Worm (Caenorhabditis elegans) whole organism, young adult: Measurements from ENCODE around the gene W01D2.3.
A peak's percentile ranks its signal among the peaks of the same experiment; 100 is the strongest.

Source experiments
- B0336.3 ChIP-seq: fragments of 200-800 bp; sonication (Bioruptor generic); IDR thresholded peaks from 2 replicates; pipeline ENCODE4 v1.3.6; 2022; ENCODE audit warnings: missing genetic modification characterization, missing compliant biosample characterization
- D2030.7 ChIP-seq: fragments of 200-800 bp; sonication (Bioruptor generic); IDR thresholded peaks from 2 replicates; pipeline ENCODE4 v1.3.6; 2022; ENCODE audit warnings: missing genetic modification reagents, missing genetic modification characterization, missing compliant biosample characterization
- F33H1.4 ChIP-seq: fragments of 200-800 bp; sonication (Bioruptor generic); IDR thresholded peaks from 2 replicates; pipeline ENCODE4 v1.3.6; 2022; ENCODE audit warnings: missing genetic modification reagents, missing genetic modification characterization, missing compliant biosample characterization
- F49E8.2 ChIP-seq: sonication (generic microtip); optimal IDR thresholded peaks from 3 replicates; lab custom pipeline; 2017; ENCODE audit warnings: missing genetic modification characterization, mild to moderate bottlenecking, missing compliant biosample characterization, antibody characterized with exemption, moderate library complexity; ENCODE audit not compliant: insufficient read depth
- K11D2.4 ChIP-seq: fragments of 200-800 bp; sonication (Bioruptor generic); IDR thresholded peaks from 2 replicates; pipeline ENCODE4 v1.3.6; 2022; ENCODE audit warnings: missing genetic modification reagents, missing genetic modification characterization, missing compliant biosample characterization
- Y56A3A.18 ChIP-seq: fragments of 200-800 bp; sonication (Bioruptor generic); IDR thresholded peaks from 2 replicates; pipeline ENCODE4 v1.3.6; 2022; ENCODE audit warnings: missing genetic modification reagents, missing genetic modification characterization, missing compliant biosample characterization
- Y79H2A.3 ChIP-seq: fragments of 200-800 bp; sonication (Bioruptor generic); conservative IDR thresholded peaks from 2 replicates; pipeline ENCODE4 v1.3.6; 2022; ENCODE audit warnings: missing genetic modification reagents, missing genetic modification characterization, missing compliant biosample characterization
- Y95B8A.8 ChIP-seq: fragments of 200-800 bp; sonication (Bioruptor generic); IDR thresholded peaks from 2 replicates; pipeline ENCODE4 v1.3.6; 2022; ENCODE audit warnings: missing genetic modification reagents, missing genetic modification characterization, missing compliant biosample characterization
- aptf-3 ChIP-seq: fragments of 200-800 bp; sonication (Bioruptor generic); IDR thresholded peaks from 2 replicates; pipeline ENCODE4 v1.3.6; 2022; ENCODE audit warnings: missing genetic modification characterization, missing compliant biosample characterization
- attf-6 ChIP-seq: fragments of 200-800 bp; sonication (Bioruptor generic); IDR thresholded peaks from 2 replicates; pipeline ENCODE4 v1.3.6; 2022; ENCODE audit warnings: missing genetic modification reagents, missing genetic modification characterization, missing compliant biosample characterization
- ccch-3 ChIP-seq: fragments of 200-800 bp; sonication (Bioruptor generic); optimal IDR thresholded peaks from 2 replicates; lab custom pipeline; 2018; ENCODE audit warnings: mild to moderate bottlenecking, missing genetic modification characterization, missing compliant biosample characterization
- cebp-1 ChIP-seq, 2 experiments: fragments of 200-800 bp in 1 of 2; sonication (Bioruptor generic) in 1 of 2; sonication (generic microtip) in 1 of 2; IDR thresholded peaks in 1 of 2; optimal IDR thresholded peaks in 1 of 2; 2 replicates each; pipeline versions ENCODE4 v1.3.6 to Lab custom; 2017 to 2022; ENCODE audit warnings: missing compliant biosample characterization in 2 of 2, missing genetic modification characterization in 2 of 2, mild to moderate bottlenecking in 1 of 2, missing genetic modification reagents in 1 of 2, moderate library complexity in 1 of 2
- cebp-2 ChIP-seq: fragments of 200-800 bp; sonication (Bioruptor generic); IDR thresholded peaks from 2 replicates; pipeline ENCODE4 v1.3.6; 2022; ENCODE audit warnings: missing genetic modification characterization, missing compliant biosample characterization
- ceh-40 ChIP-seq: fragments of 200-800 bp; sonication (Bioruptor generic); IDR thresholded peaks from 2 replicates; pipeline ENCODE4 v1.3.6; 2022; ENCODE audit warnings: missing genetic modification characterization, missing compliant biosample characterization
- ceh-58 ChIP-seq: fragments of 200-800 bp; sonication (Bioruptor generic); IDR thresholded peaks from 2 replicates; pipeline ENCODE4 v1.3.6; 2022; ENCODE audit warnings: missing genetic modification characterization, missing compliant biosample characterization
- ets-4 ChIP-seq: fragments of 200-800 bp; sonication (Bioruptor generic); optimal IDR thresholded peaks from 2 replicates; lab custom pipeline; 2018; ENCODE audit warnings: mild to moderate bottlenecking, missing genetic modification characterization, missing compliant biosample characterization
- him-1 ChIP-seq: sonication (generic microtip); optimal IDR thresholded peaks from 2 replicates; lab custom pipeline; 2016; ENCODE audit warnings: missing genotype, missing genetic modification reagents, missing genetic modification characterization, missing compliant biosample characterization
- hmg-1.2 ChIP-seq: fragments of 200-800 bp; sonication (Bioruptor generic); IDR thresholded peaks from 2 replicates; pipeline ENCODE4 v1.3.6; 2022; ENCODE audit warnings: missing genetic modification reagents, missing genetic modification characterization, missing compliant biosample characterization
- hmg-20 ChIP-seq: fragments of 200-800 bp; sonication (Bioruptor generic); IDR thresholded peaks from 2 replicates; pipeline ENCODE4 v1.3.6; 2022; ENCODE audit warnings: missing genetic modification reagents, missing genetic modification characterization, missing compliant biosample characterization
- hrde-1 ChIP-seq: sonication (generic microtip); optimal IDR thresholded peaks from 2 replicates; lab custom pipeline; 2016; ENCODE audit warnings: missing genetic modification characterization, mild to moderate bottlenecking, missing compliant biosample characterization, moderate library complexity, missing genotype, missing genetic modification reagents, borderline replicate concordance
- hsf-1 ChIP-seq: fragments of 200-800 bp; sonication (Bioruptor generic); IDR thresholded peaks from 2 replicates; pipeline ENCODE4 v1.3.6; 2022; ENCODE audit warnings: missing genetic modification reagents, missing genetic modification characterization, missing compliant biosample characterization
- lag-1 ChIP-seq: fragments of 200-800 bp; sonication (Bioruptor generic); IDR thresholded peaks from 2 replicates; pipeline ENCODE4 v1.3.6; 2022; ENCODE audit warnings: missing genetic modification reagents, missing genetic modification characterization, missing compliant biosample characterization
- lin-26 ChIP-seq: fragments of 200-800 bp; sonication (Bioruptor generic); IDR thresholded peaks from 2 replicates; pipeline ENCODE4 v1.3.6; 2022; ENCODE audit warnings: missing genetic modification reagents, missing genetic modification characterization, missing compliant biosample characterization
- lin-35 ChIP-seq, 3 experiments: fragments of 150-350 bp in 2 of 3; sonication (generic microtip) in 1 of 3; optimal IDR thresholded peaks; 2 replicates each; lab custom pipeline; 2014 to 2018; ENCODE audit warnings: missing biosample characterization in 3 of 3, missing genetic modification characterization in 3 of 3, missing genetic modification reagents in 3 of 3
- lin-54 ChIP-seq: fragments of 200-800 bp; sonication (Bioruptor generic); optimal IDR thresholded peaks from 2 replicates; lab custom pipeline; 2018; ENCODE audit warnings: mild to moderate bottlenecking, missing genetic modification characterization, missing compliant biosample characterization
- madf-3 ChIP-seq: fragments of 200-800 bp; sonication (Bioruptor generic); IDR thresholded peaks from 2 replicates; pipeline ENCODE4 v1.3.6; 2022; ENCODE audit warnings: missing genetic modification reagents, missing genetic modification characterization, missing compliant biosample characterization
- madf-6 ChIP-seq: fragments of 200-800 bp; sonication (Bioruptor generic); IDR thresholded peaks from 2 replicates; pipeline ENCODE4 v1.3.6; 2022; ENCODE audit warnings: missing genetic modification reagents, missing genetic modification characterization, missing compliant biosample characterization
- nfyb-1 ChIP-seq: fragments of 200-800 bp; sonication (Bioruptor generic); IDR thresholded peaks from 2 replicates; pipeline ENCODE4 v1.3.6; 2022; ENCODE audit warnings: missing genetic modification reagents, missing genetic modification characterization, missing compliant biosample characterization
- nhr-80 ChIP-seq: sonication (generic microtip); optimal IDR thresholded peaks from 2 replicates; lab custom pipeline; 2016; ENCODE audit warnings: missing genetic modification characterization, missing compliant biosample characterization
- pbrm-1 ChIP-seq: fragments of 200-800 bp; sonication (Bioruptor generic); IDR thresholded peaks from 2 replicates; pipeline ENCODE4 v1.3.6; 2022; ENCODE audit warnings: missing genetic modification reagents, missing genetic modification characterization, missing compliant biosample characterization
- rcor-1 ChIP-seq: fragments of 200-800 bp; sonication (Bioruptor generic); IDR thresholded peaks from 2 replicates; pipeline ENCODE4 v1.3.6; 2022; ENCODE audit warnings: missing genetic modification reagents, missing genetic modification characterization, missing compliant biosample characterization
- rec-8 ChIP-seq, 2 experiments: sonication (generic microtip); optimal IDR thresholded peaks; 2 replicates each; lab custom pipeline; 2016; ENCODE audit warnings: mild to moderate bottlenecking in 2 of 2, missing genetic modification characterization in 2 of 2, missing genetic modification reagents in 2 of 2, missing genotype in 2 of 2, missing biosample characterization in 1 of 2, missing compliant biosample characterization in 1 of 2, moderate library complexity in 1 of 2
- snpc-1.3 ChIP-seq: sonication (generic microtip); optimal IDR thresholded peaks from 2 replicates; lab custom pipeline; 2017; ENCODE audit warnings: missing genetic modification characterization, mild to moderate bottlenecking, missing compliant biosample characterization, antibody characterized with exemption, moderate library complexity, missing genotype, missing genetic modification reagents; ENCODE audit not compliant: insufficient read depth
- snpc-3.4 ChIP-seq: sonication (generic microtip); optimal IDR thresholded peaks from 2 replicates; lab custom pipeline; 2017; ENCODE audit warnings: missing genetic modification characterization, mild to moderate bottlenecking, missing compliant biosample characterization, antibody characterized with exemption, moderate library complexity, missing genotype, missing genetic modification reagents
- sptf-2 ChIP-seq: fragments of 200-800 bp; sonication (Bioruptor generic); optimal IDR thresholded peaks from 2 replicates; lab custom pipeline; 2018; ENCODE audit warnings: mild to moderate bottlenecking, missing genetic modification characterization, missing compliant biosample characterization
- tbp1 ChIP-seq: fragments of 200-800 bp; sonication (Bioruptor generic); optimal IDR thresholded peaks from 2 replicates; lab custom pipeline; 2018; ENCODE audit warnings: mild to moderate bottlenecking, missing genetic modification characterization, missing compliant biosample characterization
- xnd-1 ChIP-seq: sonication (generic microtip); optimal IDR thresholded peaks from 2 replicates; lab custom pipeline; 2016; ENCODE audit warnings: missing genotype, missing genetic modification reagents, missing genetic modification characterization, missing compliant biosample characterization
- ztf-22 ChIP-seq: fragments of 200-800 bp; sonication (Bioruptor generic); optimal IDR thresholded peaks from 2 replicates; lab custom pipeline; 2018; ENCODE audit warnings: mild to moderate bottlenecking, missing genetic modification characterization, moderate library complexity, missing compliant biosample characterization

Gene W01D2.3

DNA sequence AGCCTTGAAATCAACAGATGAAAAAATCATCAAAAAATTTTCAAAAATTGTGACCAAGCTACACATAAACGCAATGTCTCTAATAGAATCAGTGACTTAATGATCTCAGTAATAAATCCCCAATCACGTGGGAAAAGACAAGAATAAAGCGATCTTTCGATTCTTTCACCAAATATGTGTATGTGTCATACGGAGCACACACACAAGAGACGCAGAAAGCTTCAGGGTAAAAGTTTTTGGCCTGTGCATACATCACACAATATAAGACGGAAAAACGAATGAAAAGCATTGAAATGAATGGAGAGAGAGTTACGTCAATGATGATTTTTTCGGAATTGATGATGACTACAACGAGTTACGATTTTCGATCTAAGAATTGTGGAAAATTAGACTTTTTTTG lies 16.4 kb upstream of the W01D2.3 start:
- TF ChIP-seq nhr-80 (tag; lab: Kevin White, UChicago) (peak; percentile 16), ztf-22 (no peak)

DNA sequence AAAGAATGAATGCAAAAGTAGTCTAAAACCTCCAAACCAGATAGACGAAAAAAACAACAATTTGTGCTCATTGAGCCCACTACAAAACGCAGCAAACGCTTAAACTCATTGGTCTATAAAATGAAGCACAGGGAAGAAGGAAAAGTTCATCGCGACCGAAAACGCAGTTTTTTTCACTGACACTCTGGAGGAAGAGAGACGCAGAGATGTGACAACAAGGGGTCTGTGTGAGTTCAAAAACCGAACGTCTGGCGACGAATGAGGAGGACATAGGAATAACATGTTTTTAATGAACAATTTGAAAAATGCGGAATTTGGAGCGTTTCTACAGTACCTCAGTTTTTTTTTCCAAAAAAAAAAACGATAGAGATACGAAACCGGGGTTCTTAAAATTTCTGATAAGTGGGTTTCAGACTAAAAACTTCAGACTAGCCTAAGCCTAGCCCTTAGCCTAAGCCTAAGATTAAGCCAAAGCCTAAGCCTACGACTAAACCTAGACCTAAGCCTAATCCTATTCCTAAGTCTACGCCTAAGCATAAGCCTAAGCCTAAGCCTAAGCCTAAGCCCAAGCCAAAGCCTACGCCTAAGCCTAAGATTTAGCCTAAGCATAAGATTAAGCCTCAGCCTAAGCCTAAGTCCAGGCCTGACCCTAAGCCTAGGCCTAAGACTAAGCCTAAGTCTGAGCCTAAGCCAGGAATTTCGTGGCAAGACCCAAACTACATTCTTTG lies 15.3 kb upstream of the W01D2.3 start:
- TF ChIP-seq madf-6 (GFP tag; lab: Robert Waterston, UW) = no peak
- peak; percentile 32 for TF ChIP-seq nhr-80 (tag; lab: Kevin White, UChicago)
- peak; percentile 25; the same call in 1 of the 2 replicates for TF ChIP-seq hmg-1.2 (GFP tag; lab: Robert Waterston, UW)

DNA sequence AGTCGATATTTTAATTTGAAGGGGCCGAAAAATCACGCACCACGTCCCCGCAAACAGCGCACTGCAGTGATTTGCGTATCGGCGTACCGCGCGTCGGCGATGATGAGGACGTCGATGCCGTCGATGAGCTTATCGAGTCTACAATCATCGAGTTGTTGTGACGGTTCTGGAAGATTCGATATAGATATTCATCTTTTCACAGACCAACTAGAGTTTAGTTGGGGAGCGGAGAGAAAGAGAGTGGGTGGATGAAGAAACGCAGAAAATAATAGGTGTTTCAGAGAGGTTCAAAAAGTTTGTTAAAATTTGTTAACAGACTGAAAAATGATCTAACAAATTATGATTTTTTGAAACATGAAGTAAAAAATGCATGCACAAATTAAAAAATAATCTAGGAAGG lies 14.3 kb upstream of the W01D2.3 start, which contains the start of gene nhr-61:
Gene nhr-61, minus strand, starts transcription at position 168 of the 400 bp plus-strand sequence.
- TF ChIP-seq ccch-3 (GFP tag; lab: Kevin White, UChicago) (no peak), nfyb-1 (GFP tag; lab: Robert Waterston, UW) (no peak), xnd-1 (tag; lab: Kevin White, UChicago) (no peak), rcor-1 (GFP tag; lab: Robert Waterston, UW) (no peak)

DNA sequence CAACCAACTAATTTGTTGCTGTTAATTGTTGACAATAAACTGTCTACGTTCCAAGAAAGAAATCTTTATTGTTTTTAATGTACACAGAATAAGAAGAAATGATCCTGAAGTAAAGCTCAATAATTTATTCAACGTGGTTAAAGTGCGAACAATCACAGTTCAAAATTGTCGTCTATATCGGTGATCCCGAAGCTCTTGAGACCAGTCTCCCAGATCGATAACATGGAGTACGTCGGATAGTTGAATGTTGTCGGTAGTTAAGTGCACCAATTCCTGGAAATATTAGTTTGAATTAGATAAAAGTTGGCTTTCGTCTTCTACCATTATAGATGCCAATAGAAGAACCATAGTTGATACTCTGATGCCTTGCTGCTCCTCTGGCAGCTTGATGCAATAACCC lies 12.0 kb upstream of the W01D2.3 start:
- TF ChIP-seq madf-6 (GFP tag; lab: Robert Waterston, UW) (peak; percentile 68; the same call in 1 of the 2 replicates), sptf-2 (GFP tag; lab: Kevin White, UChicago) (no peak), rec-8 (tag; optimal IDR thresholded peaks at IDR 0.05; lab: Kevin White, UChicago) (no peak), cebp-2 (GFP tag; lab: Robert Waterston, UW) (0 out of 2 replicates have a peak, but pooled peaks have one; percentile 7), lin-26 (GFP tag; lab: Robert Waterston, UW) (peak; percentile 50; the same call in 1 of the 2 replicates), pbrm-1 (GFP tag; lab: Robert Waterston, UW) (peak; percentile 27; the same call in 1 of the 2 replicates), ceh-58 (GFP tag; lab: Robert Waterston, UW) (no peak), ets-4 (GFP tag; lab: Kevin White, UChicago) (no peak), hmg-1.2 (GFP tag; lab: Robert Waterston, UW) (peak; percentile 18; the same call in 1 of the 2 replicates), cebp-1 (GFP tag; IDR thresholded peaks at IDR 0.05; lab: Robert Waterston, UW) (no peak), cebp-1 (tag; optimal IDR thresholded peaks at IDR 0.05; lab: Kevin White, UChicago) (peak; percentile 2), D2030.7 (GFP tag; lab: Robert Waterston, UW) (peak; percentile 35; the same call in 1 of the 2 replicates), snpc-1.3 (tag; lab: Kevin White, UChicago) (no peak), madf-3 (GFP tag; lab: Robert Waterston, UW) (0 out of 2 replicates have a peak, but pooled peaks have one; percentile 13), hrde-1 (tag; lab: Kevin White, UChicago) (peak; percentile 34), hmg-20 (GFP tag; lab: Robert Waterston, UW) (no peak), rcor-1 (GFP tag; lab: Robert Waterston, UW) (peak; percentile 46; the same call in 1 of the 2 replicates), ztf-22 (no peak), B0336.3 (GFP tag; lab: Robert Waterston, UW) (peak; percentile 54; the same call in 1 of the 2 replicates), Y95B8A.8 (GFP tag; lab: Robert Waterston, UW) (no peak), attf-6 (GFP tag; lab: Robert Waterston, UW) (0 out of 2 replicates have a peak, but pooled peaks have one; percentile 35), Y79H2A.3 (GFP tag; lab: Robert Waterston, UW) (no peak), tbp1 (GFP tag; lab: Kevin White, UChicago) (peak; percentile 27), K11D2.4 (GFP tag; lab: Robert Waterston, UW) (no peak), lag-1 (GFP tag; lab: Robert Waterston, UW) (no peak), him-1 (tag; lab: Kevin White, UChicago) (peak; percentile 28), hsf-1 (GFP tag; lab: Robert Waterston, UW) (peak; percentile 65), lin-54 (GFP tag; lab: Kevin White, UChicago) (peak; percentile 25), ceh-40 (GFP tag; lab: Robert Waterston, UW) (no peak), Y56A3A.18 (GFP tag; lab: Robert Waterston, UW) (peak; percentile 44; the same call in 1 of the 2 replicates), lin-35 (GFP tag; optimal IDR thresholded peaks at IDR 0.05; lab: Kevin White, UChicago) (peak in 1 of 3 experiments; percentile 42), aptf-3 (GFP tag; lab: Robert Waterston, UW) (no peak), snpc-3.4 (tag; lab: Kevin White, UChicago) (peak; percentile 66), F49E8.2 (tag; lab: Kevin White, UChicago) (peak; percentile 42), F33H1.4 (peak; percentile 36)
